Comparison of ENCODE assay signal across 5 worm cellular contexts in genomic region chrV:9316970-9317369, ce11.
TF ChIP-seq lines count a peak whose summit lies in the region.

No protein-coding gene starts in this region.

TF ChIP-seq in whole organism, L1 larva, 84 proteins besides CTCF, POLR2A, EP300 and RAD21:
- TF ChIP-seq lir-3 (tag; optimal IDR thresholded peaks at IDR 0.05; lab: Kevin White, UChicago; ENCODE audit: poor library complexity) (no peak), snpc-4 (tag; optimal IDR thresholded peaks at IDR 0.05; lab: Kevin White, UChicago) (no peak), fkh-10 (GFP tag; optimal IDR thresholded peaks at IDR 0.05; lab: Kevin White, UChicago) (peak; percentile 80), Y116A8C.19 (tag; optimal IDR thresholded peaks at IDR 0.05; lab: Kevin White, UChicago; ENCODE audit: borderline replicate concordance) (no peak), lin-14 (GFP tag; optimal IDR thresholded peaks at IDR 0.05; lab: Kevin White, UChicago) (peak; percentile 29)

TF ChIP-seq in whole organism, L3 larva, 47 proteins besides CTCF, POLR2A, EP300 and RAD21:
- TF ChIP-seq nhr-12 (tag; optimal IDR thresholded peaks at IDR 0.05; lab: Kevin White, UChicago) (no peak), fkh-10 (GFP tag; optimal IDR thresholded peaks at IDR 0.05; lab: Kevin White, UChicago) (peak; percentile 59)

TF ChIP-seq in whole organism, L4 larva, 104 proteins besides CTCF, POLR2A, EP300 and RAD21:
- TF ChIP-seq daf-16 (GFP tag; optimal IDR thresholded peaks at IDR 0.05; lab: Kevin White, UChicago): no peak
- TF ChIP-seq daf-16 (tag; optimal IDR thresholded peaks at IDR 0.05; lab: Kevin White, UChicago): no peak
- TF ChIP-seq lin-39 (tag; optimal IDR thresholded peaks at IDR 0.05; lab: Kevin White, UChicago): no peak
- TF ChIP-seq ctbp-1 (GFP tag; IDR thresholded peaks at IDR 0.05; lab: Robert Waterston, UW): 0 out of 2 replicates have a peak, but pooled peaks have one; percentile 41
- no peak for TF ChIP-seq arid-1 (GFP tag; conservative IDR thresholded peaks at IDR 0.05; lab: Robert Waterston, UW)
- no peak for TF ChIP-seq aly-2 (tag; optimal IDR thresholded peaks at IDR 0.05; lab: Kevin White, UChicago)
- no peak for TF ChIP-seq ceh-44 (GFP tag; IDR thresholded peaks at IDR 0.05; lab: Robert Waterston, UW)
- TF ChIP-seq nhr-28 (tag; optimal IDR thresholded peaks at IDR 0.05; lab: Kevin White, UChicago): no peak
- no peak for TF ChIP-seq pha-4 (GFP tag; IDR thresholded peaks at IDR 0.05; lab: Robert Waterston, UW)
- no peak for TF ChIP-seq pha-4 (tag; optimal IDR thresholded peaks at IDR 0.05; lab: Kevin White, UChicago)
- TF ChIP-seq zfp-3 (GFP tag; conservative IDR thresholded peaks at IDR 0.05; lab: Robert Waterston, UW): no peak
- TF ChIP-seq snpc-4 (tag; optimal IDR thresholded peaks at IDR 0.05; lab: Kevin White, UChicago): no peak
- TF ChIP-seq mdt-29 (GFP tag; IDR thresholded peaks at IDR 0.05; lab: Robert Waterston, UW): no peak
- TF ChIP-seq hlh-30 (tag; optimal IDR thresholded peaks at IDR 0.05; lab: Kevin White, UChicago; ENCODE audit: insufficient read depth): no peak
- TF ChIP-seq fkh-10 (GFP tag; optimal IDR thresholded peaks at IDR 0.05; lab: Kevin White, UChicago): peak; percentile 65
- TF ChIP-seq mes-2 (tag; optimal IDR thresholded peaks at IDR 0.05; lab: Kevin White, UChicago; ENCODE audit: poor library complexity, severe bottlenecking): no peak

TF ChIP-seq in whole organism, late embryonic, 69 proteins besides CTCF, POLR2A, EP300 and RAD21:
- TF ChIP-seq unc-42 (tag; optimal IDR thresholded peaks at IDR 0.05; lab: Kevin White, UChicago) (peak; percentile 39), tbx-2 (tag; optimal IDR thresholded peaks at IDR 0.05; lab: Kevin White, UChicago) (no peak)

TF ChIP-seq in whole organism, mixed stage, embryonic, 35 proteins besides CTCF, POLR2A, EP300 and RAD21:
- TF ChIP-seq ces-1 (GFP tag; optimal IDR thresholded peaks at IDR 0.05; lab: Kevin White, UChicago) (peak; percentile 38), ceh-43 (GFP tag; optimal IDR thresholded peaks at IDR 0.05; lab: Kevin White, UChicago) (no peak)

Comparison
In these comparisons a context has a peak if more than half of its experiments do, and no peak if none do; other contexts are left out.
1. Of the 29 proteins assayed by ChIP-seq in both whole organism, L4 larva and whole organism, L1 larva: peak only in whole organism, L4 larva: none; only in whole organism, L1 larva: none; in both: fkh-10; in neither: 28.